Worm (Caenorhabditis elegans): Measurements from ENCODE around the gene efa-6.

efa-6 gene

ce11 chrIV:12621483-12622078 lies 7.1 kb upstream of the efa-6 start:
- peak; percentile 17 for TF ChIP-seq xbp-1 (tag; optimal IDR thresholded peaks at IDR 0.05)
- TF ChIP-seq isw-1 (GFP tag; IDR thresholded peaks at IDR 0.05) = peak; percentile 69
- peak; percentile 61 for TF ChIP-seq nhr-71 (tag; optimal IDR thresholded peaks at IDR 0.05)
- peak; percentile 62 for TF ChIP-seq F16B12.6 (tag; optimal IDR thresholded peaks at IDR 0.05)
- peak; percentile 27 for TF ChIP-seq swsn-7 (tag; optimal IDR thresholded peaks at IDR 0.05)
- TF ChIP-seq lir-3 (tag; optimal IDR thresholded peaks at IDR 0.05; ENCODE audit: poor library complexity) = peak; percentile 36
- TF ChIP-seq ztf-11 (tag; optimal IDR thresholded peaks at IDR 0.05) = peak in 1 of 2 experiments; percentile 23
- peak in 1 of 3 experiments; percentile 52 for TF ChIP-seq ceh-82 (tag; optimal IDR thresholded peaks at IDR 0.05)
- TF ChIP-seq unc-86 (tag; optimal IDR thresholded peaks at IDR 0.05) = peak; percentile 46
- TF ChIP-seq dsc-1 (tag; optimal IDR thresholded peaks at IDR 0.05) = peak; percentile 15
- TF ChIP-seq lsy-2 (tag; optimal IDR thresholded peaks at IDR 0.05) = peak; percentile 30 to 37
- peak; percentile 25 for TF ChIP-seq nhr-20 (tag; optimal IDR thresholded peaks at IDR 0.05)
- peak; percentile 23; the same call in 1 of the 2 replicates for TF ChIP-seq unc-98 (GFP tag; IDR thresholded peaks at IDR 0.05)
- TF ChIP-seq snu-23 (GFP tag; optimal IDR thresholded peaks at IDR 0.05) = peak; percentile 31
- 0 out of 2 replicates have a peak, but pooled peaks have one; percentile 56 for TF ChIP-seq mab-9 (GFP tag; IDR thresholded peaks at IDR 0.05)
- TF ChIP-seq efl-1 (optimal IDR thresholded peaks at IDR 0.05) = peak; percentile 55 to 83
- TF ChIP-seq efl-1 (GFP tag; optimal IDR thresholded peaks at IDR 0.05 in 1 of 2) = peak; percentile 37 to 65
- peak; percentile 36 for TF ChIP-seq tbx-2 (tag; optimal IDR thresholded peaks at IDR 0.05)
- TF ChIP-seq lin-15B (tag; optimal IDR thresholded peaks at IDR 0.05) = peak; percentile 51
- TF ChIP-seq dpl-1 (GFP tag; optimal IDR thresholded peaks at IDR 0.05) = peak in 1 of 3 experiments; percentile 42
- TF ChIP-seq lin-35 (GFP tag; optimal IDR thresholded peaks at IDR 0.05) = peak in 1 of 2 experiments; percentile 39
- TF ChIP-seq fkh-8 (tag; optimal IDR thresholded peaks at IDR 0.05) = peak; percentile 43
- peak; percentile 61 for TF ChIP-seq nhr-47 (tag; optimal IDR thresholded peaks at IDR 0.05)

- TF ChIP-seq ets-5 (GFP tag; IDR thresholded peaks at IDR 0.05) = no peak
Observed at ce11 chrIV:12620921-12621320, 6.4 kb upstream of the efa-6 start.

- no peak for TF ChIP-seq mep-1 (tag; optimal IDR thresholded peaks at IDR 0.05)
- peak; percentile 54 for TF ChIP-seq blmp-1 (tag; optimal IDR thresholded peaks at IDR 0.05)
Observed at ce11 chrIV:12618877-12619276, 4.4 kb upstream of the efa-6 start.

- TF ChIP-seq pag-3 (tag; optimal IDR thresholded peaks at IDR 0.05; ENCODE audit: borderline replicate concordance, insufficient read depth) (no peak), isw-1 (GFP tag; IDR thresholded peaks at IDR 0.05) (no peak), nhr-84 (tag; optimal IDR thresholded peaks at IDR 0.05) (no peak), jun-1 (tag; optimal IDR thresholded peaks at IDR 0.05) (no peak), vab-15 (tag; optimal IDR thresholded peaks at IDR 0.05) (no peak), ama-1 (optimal IDR thresholded peaks at IDR 0.05) (no peak), lin-15B (tag; optimal IDR thresholded peaks at IDR 0.05) (no peak), hlh-4 (tag; optimal IDR thresholded peaks at IDR 0.05) (no peak), dsc-1 (tag; optimal IDR thresholded peaks at IDR 0.05) (no peak), fkh-10 (GFP tag; optimal IDR thresholded peaks at IDR 0.05) (no peak), blmp-1 (tag; optimal IDR thresholded peaks at IDR 0.05) (no peak), xbp-1 (tag; optimal IDR thresholded peaks at IDR 0.05) (no peak), zag-1 (tag; optimal IDR thresholded peaks at IDR 0.05) (no peak)
Observed at ce11 chrIV:12617934-12618333, 3.4 kb upstream of the efa-6 start.
